Fruit fly (Drosophila melanogaster) whole organism, embryonic: Measurements from ENCODE around the gene dysf.

ENCODE experiments used
- Abd-B ChIP-seq: fragments of 200-800 bp; sonication (Bioruptor generic); optimal IDR thresholded peaks from 2 replicates; lab custom pipeline; 2018; ENCODE audit warnings: missing biosample characterization, mild to moderate bottlenecking, missing genetic modification characterization, moderate library complexity
- Asciz ChIP-seq: fragments of 200-800 bp; sonication (Bioruptor generic); optimal IDR thresholded peaks from 2 replicates; lab custom pipeline; 2017; ENCODE audit warnings: missing biosample characterization, mild to moderate bottlenecking, missing genetic modification characterization, missing genetic modification reagents
- CG10209 ChIP-seq: fragments of 200-800 bp; sonication (Bioruptor generic); optimal IDR thresholded peaks from 3 replicates; lab custom pipeline; 2017; ENCODE audit warnings: missing biosample characterization, mild to moderate bottlenecking, missing genetic modification characterization, missing genetic modification reagents
- CG11247 ChIP-seq: fragments of 200-800 bp; sonication (Bioruptor generic); IDR thresholded peaks from 2 replicates; pipeline ENCODE4 v1.3.6; 2022; ENCODE audit warnings: missing biosample characterization, missing genetic modification characterization
- CG11560 ChIP-seq: fragments of 200-800 bp; sonication (Bioruptor generic); IDR thresholded peaks from 3 replicates; pipeline ENCODE4 v1.3.6; 2022; ENCODE audit warnings: missing biosample characterization, missing genetic modification characterization
- CG12236 ChIP-seq: fragments of 200-800 bp; sonication (Bioruptor generic); optimal IDR thresholded peaks from 2 replicates; lab custom pipeline; 2016; ENCODE audit warnings: missing biosample characterization, missing genetic modification characterization
- CG13424 ChIP-seq: fragments of 200-800 bp; sonication (Bioruptor generic); optimal IDR thresholded peaks from 2 replicates; lab custom pipeline; 2019; ENCODE audit warnings: missing biosample characterization, mild to moderate bottlenecking, missing genetic modification characterization, moderate library complexity
- CG15073 ChIP-seq: fragments of 200-800 bp; sonication (Bioruptor generic); optimal IDR thresholded peaks from 2 replicates; lab custom pipeline; 2016; ENCODE audit warnings: missing biosample characterization, missing genetic modification characterization
- CG18262 ChIP-seq: fragments of 200-800 bp; optimal IDR thresholded peaks from 3 replicates; lab custom pipeline; 2019; ENCODE audit warnings: missing biosample characterization, mild to moderate bottlenecking, missing genetic modification characterization, moderate library complexity
- CG30403 ChIP-seq: fragments of 200-800 bp; sonication (Bioruptor generic); optimal IDR thresholded peaks from 3 replicates; lab custom pipeline; 2016; ENCODE audit warnings: missing biosample characterization, missing genetic modification characterization
- CG31388 ChIP-seq: fragments of 200-800 bp; sonication (Bioruptor generic); optimal IDR thresholded peaks from 2 replicates; lab custom pipeline; 2016; ENCODE audit warnings: missing biosample characterization, missing genetic modification characterization
- CG32772 ChIP-seq: fragments of 200-800 bp; sonication (Bioruptor generic); IDR thresholded peaks from 2 replicates; pipeline ENCODE4 v1.3.6; 2022; ENCODE audit warnings: missing biosample characterization, missing genetic modification characterization
- CG4282 ChIP-seq: fragments of 200-800 bp; sonication (Bioruptor generic); optimal IDR thresholded peaks from 2 replicates; lab custom pipeline; 2016; ENCODE audit warnings: missing biosample characterization, missing genetic modification characterization
- CG6791 ChIP-seq: fragments of 200-800 bp; sonication (Bioruptor generic); IDR thresholded peaks from 3 replicates; pipeline ENCODE4 v1.3.6; 2022; ENCODE audit warnings: missing biosample characterization, missing genetic modification characterization; ENCODE audit not compliant: partially characterized antibody
- CG6813 ChIP-seq: fragments of 200-800 bp; sonication (Bioruptor generic); optimal IDR thresholded peaks from 2 replicates; lab custom pipeline; 2017; ENCODE audit warnings: missing biosample characterization, missing genetic modification characterization, mild to moderate bottlenecking, moderate library complexity, missing genetic modification reagents
- CG8388 ChIP-seq: fragments of 200-800 bp; sonication (Bioruptor generic); optimal IDR thresholded peaks from 2 replicates; lab custom pipeline; 2019; ENCODE audit warnings: missing biosample characterization, mild to moderate bottlenecking, missing genetic modification characterization, moderate library complexity
- CoRest ChIP-seq: fragments of 200-800 bp; sonication (Bioruptor generic); optimal IDR thresholded peaks from 3 replicates; lab custom pipeline; 2018; ENCODE audit warnings: missing biosample characterization, mild to moderate bottlenecking, missing genetic modification characterization, moderate library complexity
- CrebB ChIP-seq: fragments of 200-800 bp; sonication (Bioruptor generic); optimal IDR thresholded peaks from 3 replicates; lab custom pipeline; 2018; ENCODE audit warnings: missing biosample characterization, mild to moderate bottlenecking, missing genetic modification characterization
- Drgx ChIP-seq: fragments of 200-800 bp; sonication (Bioruptor generic); IDR thresholded peaks from 2 replicates; pipeline ENCODE4 v1.3.6; 2022; ENCODE audit warnings: missing biosample characterization, missing genetic modification characterization
- E2f2 ChIP-seq: fragments of 200-800 bp; sonication (Bioruptor generic); IDR thresholded peaks from 2 replicates; pipeline ENCODE4 v1.3.6; 2022; ENCODE audit warnings: missing biosample characterization, missing genetic modification characterization
- Ets65A ChIP-seq: fragments of 200-800 bp; sonication (Bioruptor generic); peaks from one replicate; lab custom pipeline; 2016; ENCODE audit warnings: missing biosample characterization, missing genetic modification characterization
- Kr ChIP-seq: fragments of 200-800 bp; sonication (Bioruptor generic); optimal IDR thresholded peaks from 2 replicates; lab custom pipeline; 2017; ENCODE audit warnings: missing biosample characterization, mild to moderate bottlenecking, missing genetic modification characterization
- NK7.1 ChIP-seq: fragments of 200-800 bp; sonication (Bioruptor generic); optimal IDR thresholded peaks from 3 replicates; lab custom pipeline; 2016; ENCODE audit warnings: missing biosample characterization, missing genetic modification characterization
- al ChIP-seq: fragments of 200-800 bp; sonication (Bioruptor generic); IDR thresholded peaks from 2 replicates; pipeline ENCODE4 v1.3.6; 2022; ENCODE audit warnings: missing biosample characterization, missing genetic modification characterization
- ap ChIP-seq: fragments of 200-800 bp; sonication (Bioruptor generic); IDR thresholded peaks from 2 replicates; pipeline ENCODE4 v1.3.6; 2022; ENCODE audit warnings: missing biosample characterization, missing genetic modification characterization
- ato ChIP-seq: fragments of 200-800 bp; sonication (Bioruptor generic); IDR thresholded peaks from 2 replicates; pipeline ENCODE4 v1.3.6; 2022; ENCODE audit warnings: missing biosample characterization, missing genetic modification characterization; ENCODE audit not compliant: partially characterized antibody
- dmrt99B ChIP-seq: fragments of 200-800 bp; sonication (Bioruptor generic); optimal IDR thresholded peaks from 2 replicates; lab custom pipeline; 2018; ENCODE audit warnings: missing biosample characterization, mild to moderate bottlenecking, missing genetic modification characterization, moderate library complexity
- emc ChIP-seq: fragments of 200-800 bp; sonication (Bioruptor generic); optimal IDR thresholded peaks from 2 replicates; lab custom pipeline; 2016; ENCODE audit warnings: missing biosample characterization, missing genetic modification characterization
- fd64A ChIP-seq: fragments of 200-800 bp; sonication (Bioruptor generic); optimal IDR thresholded peaks from 3 replicates; lab custom pipeline; 2018; ENCODE audit warnings: missing biosample characterization, mild to moderate bottlenecking, missing genetic modification characterization
- fd96Cb ChIP-seq: fragments of 200-800 bp; sonication (Bioruptor generic); optimal IDR thresholded peaks from 2 replicates; lab custom pipeline; 2018; ENCODE audit warnings: missing biosample characterization, mild to moderate bottlenecking, missing genetic modification characterization, moderate library complexity
- gcm ChIP-seq: fragments of 200-800 bp; sonication (Bioruptor generic); optimal IDR thresholded peaks from 2 replicates; lab custom pipeline; 2019; ENCODE audit warnings: missing biosample characterization, mild to moderate bottlenecking, missing genetic modification characterization, moderate library complexity
- gcm2 ChIP-seq: fragments of 200-800 bp; sonication (Bioruptor generic); optimal IDR thresholded peaks from 2 replicates; lab custom pipeline; 2016; ENCODE audit warnings: missing biosample characterization, missing genetic modification characterization
- gsb-n ChIP-seq: fragments of 200-800 bp; sonication (Bioruptor generic); optimal IDR thresholded peaks from 3 replicates; lab custom pipeline; 2018; ENCODE audit warnings: missing biosample characterization, mild to moderate bottlenecking, missing genetic modification characterization
- h ChIP-seq: fragments of >200 bp; optimal IDR thresholded peaks from 2 replicates; lab custom pipeline; 2017
- her ChIP-seq: fragments of 200-800 bp; sonication (Bioruptor generic); optimal IDR thresholded peaks from 2 replicates; lab custom pipeline; 2016; ENCODE audit warnings: missing biosample characterization, missing genetic modification characterization
- inv ChIP-seq: fragments of 200-800 bp; sonication (Bioruptor generic); IDR thresholded peaks from 2 replicates; pipeline ENCODE4 v1.3.6; 2022; ENCODE audit warnings: missing biosample characterization, missing genetic modification characterization; ENCODE audit not compliant: partially characterized antibody
- kni ChIP-seq: fragments of 200-800 bp; sonication (Bioruptor generic); optimal IDR thresholded peaks from 3 replicates; lab custom pipeline; 2017; ENCODE audit warnings: mild to moderate bottlenecking, missing biosample characterization, missing genetic modification reagents, missing genetic modification characterization
- lov ChIP-seq, 2 experiments: fragments of 200-800 bp in 1 of 2; fragments of >200 bp in 1 of 2; sonication (Bioruptor generic) in 1 of 2; IDR thresholded peaks in 1 of 2; optimal IDR thresholded peaks in 1 of 2; 2 replicates in 1 of 2; 3 replicates in 1 of 2; pipeline versions ENCODE4 v1.3.6 to Lab custom; 2017 to 2022; ENCODE audit warnings: missing biosample characterization in 1 of 2, missing genetic modification characterization in 1 of 2
- mirr ChIP-seq: fragments of 200-800 bp; sonication (Bioruptor generic); optimal IDR thresholded peaks from 3 replicates; lab custom pipeline; 2018; ENCODE audit warnings: missing biosample characterization, mild to moderate bottlenecking, missing genetic modification characterization
- otp ChIP-seq: fragments of 200-800 bp; sonication (Bioruptor generic); IDR thresholded peaks from 3 replicates; pipeline ENCODE4, ENCODE4 v1.3.6; 2022; ENCODE audit warnings: missing biosample characterization, missing genetic modification characterization
- pb ChIP-seq: fragments of 200-800 bp; sonication (Bioruptor generic); optimal IDR thresholded peaks from 3 replicates; lab custom pipeline; 2016; ENCODE audit warnings: missing biosample characterization, missing genetic modification characterization
- pnt ChIP-seq: fragments of 200-800 bp; sonication (Bioruptor generic); optimal IDR thresholded peaks from 3 replicates; lab custom pipeline; 2016; ENCODE audit warnings: missing biosample characterization, missing genetic modification characterization
- row ChIP-seq: fragments of 200-800 bp; sonication (Bioruptor generic); IDR thresholded peaks from 3 replicates; pipeline ENCODE4 v1.3.6; 2022; ENCODE audit warnings: missing biosample characterization, missing genetic modification characterization
- slbo ChIP-seq: fragments of 200-800 bp; sonication (Bioruptor generic); IDR thresholded peaks from 2 replicates; pipeline ENCODE4 v1.3.6; 2022; ENCODE audit warnings: missing biosample characterization, missing genetic modification characterization
- sr ChIP-seq: fragments of 200-800 bp; sonication (Bioruptor generic); IDR thresholded peaks from 3 replicates; pipeline ENCODE4 v1.3.6; 2022; ENCODE audit warnings: missing biosample characterization, missing genetic modification characterization
- sug ChIP-seq: fragments of 200-800 bp; optimal IDR thresholded peaks from 2 replicates; lab custom pipeline; 2019; ENCODE audit warnings: missing biosample characterization, mild to moderate bottlenecking, missing genetic modification characterization, moderate library complexity
- vfl ChIP-seq: fragments of 200-800 bp; sonication (Bioruptor generic); optimal IDR thresholded peaks from 2 replicates; lab custom pipeline; 2016; ENCODE audit warnings: missing biosample characterization, missing genetic modification characterization
- wdn ChIP-seq: fragments of 200-800 bp; sonication (Bioruptor generic); IDR thresholded peaks from 2 replicates; pipeline ENCODE4 v1.3.6; 2022; ENCODE audit warnings: missing biosample characterization, missing genetic modification characterization
- zen2 ChIP-seq: fragments of 200-800 bp; sonication (Bioruptor generic); IDR thresholded peaks from 3 replicates; pipeline ENCODE4 v1.3.6; 2022; ENCODE audit warnings: missing biosample characterization, missing genetic modification characterization; ENCODE audit not compliant: partially characterized antibody
- zf30C ChIP-seq: fragments of 200-800 bp; sonication (Bioruptor generic); optimal IDR thresholded peaks from 3 replicates; lab custom pipeline; 2018; ENCODE audit warnings: missing biosample characterization, mild to moderate bottlenecking, missing genetic modification characterization

The dysf gene

DNA sequence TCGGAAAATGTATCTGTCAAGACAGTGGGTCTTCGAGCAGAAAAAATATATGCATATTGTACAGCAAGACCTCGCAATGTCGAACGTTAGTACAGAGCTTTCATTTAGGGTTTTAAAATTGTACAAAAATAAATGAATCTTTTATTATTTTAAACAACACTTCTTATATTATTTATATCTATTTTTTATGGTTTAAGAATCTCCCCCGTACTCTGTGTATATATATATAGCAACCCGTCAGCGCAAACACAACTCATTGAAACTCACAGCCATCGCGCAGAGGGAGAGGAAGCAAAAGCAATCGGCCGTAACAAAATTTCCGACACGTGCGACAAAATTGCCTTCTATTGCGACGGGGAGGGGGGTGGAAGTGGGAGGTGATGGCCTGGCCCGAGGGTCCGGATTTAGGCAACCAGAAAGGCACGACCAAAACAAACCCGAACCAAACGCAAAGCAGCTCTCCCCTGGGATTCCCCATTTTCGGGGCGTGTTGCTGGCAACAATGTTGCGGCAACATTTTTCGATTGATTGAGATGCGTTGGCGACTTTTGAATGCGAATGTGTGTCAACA, 7.5 kb upstream of the dysf start (continued):
- TF ChIP-seq dmrt99B = peak; percentile 75
- TF ChIP-seq sug (tag; lab: Kevin White, UChicago) = no peak
- TF ChIP-seq her (GFP tag; lab: Kevin White, UChicago) = no peak
- no peak for TF ChIP-seq CG12236
- no peak for TF ChIP-seq gcm
- no peak for TF ChIP-seq gcm2 (GFP tag; lab: Kevin White, UChicago)
- TF ChIP-seq CG31388 (GFP tag; lab: Kevin White, UChicago) = no peak
- no peak for TF ChIP-seq zen2 (GFP tag; lab: Robert Waterston, UW)
- no peak for TF ChIP-seq CrebB (tag; lab: Kevin White, UChicago)
- TF ChIP-seq row (GFP tag; lab: Robert Waterston, UW) = peak; percentile 77
- no peak for TF ChIP-seq CG6791
- 0 out of 2 replicates have a peak, but pooled peaks have one; percentile 18 for TF ChIP-seq ap (GFP tag; lab: Robert Waterston, UW)
- TF ChIP-seq CG6813 (GFP tag; lab: Kevin White, UChicago) = peak; percentile 71
- peak; percentile 9; the same call in 1 of the 3 replicates for TF ChIP-seq CG11560
- TF ChIP-seq lov (optimal IDR thresholded peaks at IDR 0.05; lab: Kevin White, UChicago) = no peak
- TF ChIP-seq lov (GFP tag; IDR thresholded peaks at IDR 0.05; lab: Robert Waterston, UW) = no peak
- no peak for TF ChIP-seq Kr (GFP tag; lab: Kevin White, UChicago)
- TF ChIP-seq CG32772 (GFP tag; lab: Robert Waterston, UW) = peak; percentile 86
- TF ChIP-seq vfl (GFP tag; lab: Kevin White, UChicago) = no peak
- TF ChIP-seq CG15073 (GFP tag; lab: Kevin White, UChicago) = no peak
- TF ChIP-seq CG30403 (GFP tag; lab: Kevin White, UChicago) = peak; percentile 51
- peak; percentile 82 for TF ChIP-seq CG11247
- TF ChIP-seq CG18262 (tag; lab: Kevin White, UChicago) = peak; percentile 0
- TF ChIP-seq CG4282 (GFP tag; lab: Kevin White, UChicago) = no peak
- TF ChIP-seq Abd-B (GFP tag; lab: Kevin White, UChicago) = peak; percentile 40
- peak; percentile 21 for TF ChIP-seq CG8388 (GFP tag; lab: Kevin White, UChicago)
- TF ChIP-seq sr (GFP tag; lab: Robert Waterston, UW) = no peak
- no peak for TF ChIP-seq emc (GFP tag; lab: Kevin White, UChicago)
- no peak for TF ChIP-seq Ets65A (GFP tag; lab: Kevin White, UChicago)
- TF ChIP-seq ato = no peak
- TF ChIP-seq mirr = no peak
- TF ChIP-seq pnt (GFP tag; lab: Kevin White, UChicago) = no peak
- TF ChIP-seq zf30C (GFP tag; lab: Kevin White, UChicago) = no peak
- TF ChIP-seq CG10209 = peak; percentile 52
- TF ChIP-seq inv (GFP tag; lab: Robert Waterston, UW) = no peak
- TF ChIP-seq Drgx (GFP tag; lab: Robert Waterston, UW) = peak; percentile 80
- no peak for TF ChIP-seq fd64A
- TF ChIP-seq pb (GFP tag; lab: Kevin White, UChicago) = no peak
- no peak for TF ChIP-seq NK7.1 (GFP tag; lab: Kevin White, UChicago)
- peak; percentile 10 for TF ChIP-seq CG13424 (tag; lab: Kevin White, UChicago)
- peak; percentile 44 for TF ChIP-seq fd96Cb (tag; lab: Kevin White, UChicago)
- TF ChIP-seq CoRest (tag; lab: Kevin White, UChicago) = peak; percentile 33
- peak; percentile 28; the same call in 1 of the 2 replicates for TF ChIP-seq E2f2 (GFP tag; lab: Robert Waterston, UW)
- TF ChIP-seq Asciz (GFP tag; lab: Kevin White, UChicago) = no peak
- TF ChIP-seq kni = peak; percentile 11
- peak; percentile 65; the same call in 1 of the 2 replicates for TF ChIP-seq wdn
- TF ChIP-seq gsb-n (tag; lab: Kevin White, UChicago) = no peak
- no peak for TF ChIP-seq otp (GFP tag; lab: Robert Waterston, UW)
- TF ChIP-seq al (GFP tag; lab: Robert Waterston, UW) = peak; percentile 61
- no peak for TF ChIP-seq h (lab: Kevin White, UChicago)
- TF ChIP-seq slbo (GFP tag; lab: Robert Waterston, UW) = peak; percentile 88
